Worm (Caenorhabditis elegans) whole organism, young adult: ENCODE data around the gene gop-2.
A peak's percentile ranks its signal among the peaks of the same experiment; 100 is the strongest.

Experiments used
- B0261.1 ChIP-seq: sonication (generic microtip); optimal IDR thresholded peaks from 2 replicates; lab custom pipeline; 2016; ENCODE audit warnings: mild to moderate bottlenecking, missing genetic modification characterization, moderate library complexity, missing compliant biosample characterization
- B0336.3 ChIP-seq: fragments of 200-800 bp; sonication (Bioruptor generic); IDR thresholded peaks from 2 replicates; pipeline ENCODE4 v1.3.6; 2022; ENCODE audit warnings: missing genetic modification characterization, missing compliant biosample characterization
- C17E4.6 ChIP-seq: fragments of 200-800 bp; sonication (Bioruptor generic); IDR thresholded peaks from 2 replicates; pipeline ENCODE4 v1.3.6; 2022; ENCODE audit warnings: missing genetic modification reagents, missing genetic modification characterization, missing compliant biosample characterization
- D2030.7 ChIP-seq: fragments of 200-800 bp; sonication (Bioruptor generic); IDR thresholded peaks from 2 replicates; pipeline ENCODE4 v1.3.6; 2022; ENCODE audit warnings: missing genetic modification reagents, missing genetic modification characterization, missing compliant biosample characterization
- F33H1.4 ChIP-seq: fragments of 200-800 bp; sonication (Bioruptor generic); IDR thresholded peaks from 2 replicates; pipeline ENCODE4 v1.3.6; 2022; ENCODE audit warnings: missing genetic modification reagents, missing genetic modification characterization, missing compliant biosample characterization
- F39B2.1 ChIP-seq: fragments of 200-800 bp; sonication (Bioruptor generic); IDR thresholded peaks from 2 replicates; pipeline ENCODE4 v1.3.6; 2022; ENCODE audit warnings: missing genetic modification reagents, missing genetic modification characterization, missing compliant biosample characterization
- F49E8.2 ChIP-seq: sonication (generic microtip); optimal IDR thresholded peaks from 3 replicates; lab custom pipeline; 2017; ENCODE audit warnings: missing genetic modification characterization, mild to moderate bottlenecking, missing compliant biosample characterization, antibody characterized with exemption, moderate library complexity; ENCODE audit not compliant: insufficient read depth
- F52B5.7 ChIP-seq: sonication (generic microtip); optimal IDR thresholded peaks from 2 replicates; lab custom pipeline; 2016; ENCODE audit warnings: mild to moderate bottlenecking, missing genetic modification characterization, missing compliant biosample characterization
- F55B11.4 ChIP-seq: sonication (generic microtip); optimal IDR thresholded peaks from 2 replicates; lab custom pipeline; 2016; ENCODE audit warnings: missing compliant biosample characterization, missing genetic modification characterization, borderline replicate concordance; ENCODE audit not compliant: insufficient read depth
- T26A5.8 ChIP-seq: sonication (generic microtip); optimal IDR thresholded peaks from 2 replicates; lab custom pipeline; 2016; ENCODE audit warnings: missing genetic modification characterization, missing compliant biosample characterization
- Y79H2A.3 ChIP-seq: fragments of 200-800 bp; sonication (Bioruptor generic); conservative IDR thresholded peaks from 2 replicates; pipeline ENCODE4 v1.3.6; 2022; ENCODE audit warnings: missing genetic modification reagents, missing genetic modification characterization, missing compliant biosample characterization
- Y95B8A.8 ChIP-seq: fragments of 200-800 bp; sonication (Bioruptor generic); IDR thresholded peaks from 2 replicates; pipeline ENCODE4 v1.3.6; 2022; ENCODE audit warnings: missing genetic modification reagents, missing genetic modification characterization, missing compliant biosample characterization
- ZK185.1 ChIP-seq: sonication (generic microtip); optimal IDR thresholded peaks from 2 replicates; lab custom pipeline; 2016; ENCODE audit warnings: mild to moderate bottlenecking, missing genetic modification characterization, missing compliant biosample characterization; ENCODE audit not compliant: poor library complexity, severe bottlenecking
- akir-1 ChIP-seq: fragments of 200-800 bp; sonication (Bioruptor generic); optimal IDR thresholded peaks from 2 replicates; lab custom pipeline; 2018; ENCODE audit warnings: mild to moderate bottlenecking, missing genetic modification characterization, moderate library complexity, missing compliant biosample characterization
- ceh-27 ChIP-seq: fragments of 200-800 bp; sonication (Bioruptor generic); optimal IDR thresholded peaks from 2 replicates; lab custom pipeline; 2018; ENCODE audit warnings: mild to moderate bottlenecking, missing genetic modification characterization, moderate library complexity, missing compliant biosample characterization
- ceh-40 ChIP-seq: fragments of 200-800 bp; sonication (Bioruptor generic); IDR thresholded peaks from 2 replicates; pipeline ENCODE4 v1.3.6; 2022; ENCODE audit warnings: missing genetic modification characterization, missing compliant biosample characterization
- die-1 ChIP-seq: sonication (generic microtip); optimal IDR thresholded peaks from 2 replicates; lab custom pipeline; 2016; ENCODE audit warnings: missing genotype, mild to moderate bottlenecking, missing genetic modification characterization, missing compliant biosample characterization
- dox-1 ChIP-seq: fragments of 200-800 bp; sonication (Bioruptor generic); IDR thresholded peaks from 2 replicates; pipeline ENCODE4 v1.3.6; 2022; ENCODE audit warnings: missing genetic modification reagents, missing genetic modification characterization, missing compliant biosample characterization
- dpff-1 ChIP-seq: sonication (generic microtip); optimal IDR thresholded peaks from 2 replicates; lab custom pipeline; 2017; ENCODE audit warnings: mild to moderate bottlenecking, missing genetic modification characterization, missing compliant biosample characterization
- ekl-4 ChIP-seq: fragments of 200-800 bp; sonication (Bioruptor generic); IDR thresholded peaks from 2 replicates; pipeline ENCODE4 v1.3.6; 2022; ENCODE audit warnings: missing genetic modification reagents, missing genetic modification characterization, missing compliant biosample characterization
- fkh-3 ChIP-seq: sonication (generic microtip); optimal IDR thresholded peaks from 2 replicates; lab custom pipeline; 2016; ENCODE audit warnings: mild to moderate bottlenecking, missing genetic modification characterization, missing compliant biosample characterization
- hmg-1.2 ChIP-seq: fragments of 200-800 bp; sonication (Bioruptor generic); IDR thresholded peaks from 2 replicates; pipeline ENCODE4 v1.3.6; 2022; ENCODE audit warnings: missing genetic modification reagents, missing genetic modification characterization, missing compliant biosample characterization
- hmg-20 ChIP-seq: fragments of 200-800 bp; sonication (Bioruptor generic); IDR thresholded peaks from 2 replicates; pipeline ENCODE4 v1.3.6; 2022; ENCODE audit warnings: missing genetic modification reagents, missing genetic modification characterization, missing compliant biosample characterization
- hsf-1 ChIP-seq: fragments of 200-800 bp; sonication (Bioruptor generic); IDR thresholded peaks from 2 replicates; pipeline ENCODE4 v1.3.6; 2022; ENCODE audit warnings: missing genetic modification reagents, missing genetic modification characterization, missing compliant biosample characterization
- lin-35 ChIP-seq, 3 experiments: fragments of 150-350 bp in 2 of 3; sonication (generic microtip) in 1 of 3; optimal IDR thresholded peaks; 2 replicates each; lab custom pipeline; 2014 to 2018; ENCODE audit warnings: missing biosample characterization in 3 of 3, missing genetic modification characterization in 3 of 3, missing genetic modification reagents in 3 of 3
- lin-40 ChIP-seq: sonication (generic microtip); optimal IDR thresholded peaks from 2 replicates; lab custom pipeline; 2016; ENCODE audit warnings: missing genetic modification characterization, mild to moderate bottlenecking, missing compliant biosample characterization, missing genotype, missing genetic modification reagents
- lir-1 ChIP-seq: fragments of 200-800 bp; sonication (Bioruptor generic); conservative IDR thresholded peaks from 2 replicates; pipeline ENCODE4 v1.3.6; 2022; ENCODE audit warnings: missing genetic modification reagents, missing genetic modification characterization, missing compliant biosample characterization
- madf-10 ChIP-seq: sonication (generic microtip); optimal IDR thresholded peaks from 2 replicates; lab custom pipeline; 2016; ENCODE audit warnings: mild to moderate bottlenecking, missing genetic modification characterization, missing compliant biosample characterization
- madf-3 ChIP-seq: fragments of 200-800 bp; sonication (Bioruptor generic); IDR thresholded peaks from 2 replicates; pipeline ENCODE4 v1.3.6; 2022; ENCODE audit warnings: missing genetic modification reagents, missing genetic modification characterization, missing compliant biosample characterization
- mel-28 ChIP-seq: sonication (generic microtip); optimal IDR thresholded peaks from 2 replicates; lab custom pipeline; 2016; ENCODE audit warnings: borderline replicate concordance, mild to moderate bottlenecking, missing genetic modification characterization, missing compliant biosample characterization
- mxl-1 ChIP-seq: sonication (generic microtip); optimal IDR thresholded peaks from 2 replicates; lab custom pipeline; 2016; ENCODE audit warnings: missing genetic modification characterization, missing compliant biosample characterization
- nfya-1 ChIP-seq: sonication (generic microtip); optimal IDR thresholded peaks from 2 replicates; lab custom pipeline; 2017; ENCODE audit warnings: antibody characterized with exemption, missing compliant biosample characterization, missing genetic modification characterization, borderline replicate concordance; ENCODE audit not compliant: insufficient read depth
- nfyb-1 ChIP-seq: fragments of 200-800 bp; sonication (Bioruptor generic); IDR thresholded peaks from 2 replicates; pipeline ENCODE4 v1.3.6; 2022; ENCODE audit warnings: missing genetic modification reagents, missing genetic modification characterization, missing compliant biosample characterization
- nhr-120 ChIP-seq: fragments of 200-800 bp; sonication (Bioruptor generic); IDR thresholded peaks from 2 replicates; pipeline ENCODE4 v1.3.6; 2022; ENCODE audit warnings: missing genetic modification characterization, missing compliant biosample characterization
- pbrm-1 ChIP-seq: fragments of 200-800 bp; sonication (Bioruptor generic); IDR thresholded peaks from 2 replicates; pipeline ENCODE4 v1.3.6; 2022; ENCODE audit warnings: missing genetic modification reagents, missing genetic modification characterization, missing compliant biosample characterization
- rec-8 ChIP-seq, 2 experiments: sonication (generic microtip); optimal IDR thresholded peaks; 2 replicates each; lab custom pipeline; 2016; ENCODE audit warnings: mild to moderate bottlenecking in 2 of 2, missing genetic modification characterization in 2 of 2, missing genetic modification reagents in 2 of 2, missing genotype in 2 of 2, missing biosample characterization in 1 of 2, missing compliant biosample characterization in 1 of 2, moderate library complexity in 1 of 2
- repo-1 ChIP-seq: sonication (generic microtip); optimal IDR thresholded peaks from 2 replicates; lab custom pipeline; 2017; ENCODE audit warnings: mild to moderate bottlenecking, missing genetic modification characterization, missing compliant biosample characterization
- rpc-1 ChIP-seq, 2 experiments: fragments of 150-350 bp in 1 of 2; sonication (generic microtip) in 1 of 2; optimal IDR thresholded peaks; 2 replicates each; lab custom pipeline; 2014 to 2018; ENCODE audit warnings: missing biosample characterization in 1 of 2, missing genetic modification characterization in 1 of 2, missing genetic modification reagents in 1 of 2, missing genotype in 1 of 2
- snpc-1.1 ChIP-seq: sonication (generic microtip); optimal IDR thresholded peaks from 2 replicates; lab custom pipeline; 2017; ENCODE audit warnings: missing genetic modification characterization, mild to moderate bottlenecking, missing compliant biosample characterization, antibody characterized with exemption, moderate library complexity, missing genotype, missing genetic modification reagents; ENCODE audit not compliant: insufficient read depth
- snpc-3.4 ChIP-seq: sonication (generic microtip); optimal IDR thresholded peaks from 2 replicates; lab custom pipeline; 2017; ENCODE audit warnings: missing genetic modification characterization, mild to moderate bottlenecking, missing compliant biosample characterization, antibody characterized with exemption, moderate library complexity, missing genotype, missing genetic modification reagents
- somi-1 ChIP-seq: fragments of 200-800 bp; sonication (Bioruptor generic); optimal IDR thresholded peaks from 2 replicates; lab custom pipeline; 2018; ENCODE audit warnings: mild to moderate bottlenecking, missing genetic modification characterization, missing compliant biosample characterization
- tbp1 ChIP-seq: fragments of 200-800 bp; sonication (Bioruptor generic); optimal IDR thresholded peaks from 2 replicates; lab custom pipeline; 2018; ENCODE audit warnings: mild to moderate bottlenecking, missing genetic modification characterization, missing compliant biosample characterization
- tbx-9 ChIP-seq: sonication (generic microtip); optimal IDR thresholded peaks from 2 replicates; lab custom pipeline; 2016; ENCODE audit warnings: borderline replicate concordance, missing genetic modification characterization, inconsistent platforms, missing compliant biosample characterization
- unc-130 ChIP-seq: sonication (generic microtip); optimal IDR thresholded peaks from 2 replicates; lab custom pipeline; 2016; ENCODE audit warnings: missing genetic modification reagents, missing genetic modification characterization, missing compliant biosample characterization
- xnd-1 ChIP-seq: sonication (generic microtip); optimal IDR thresholded peaks from 2 replicates; lab custom pipeline; 2016; ENCODE audit warnings: missing genotype, missing genetic modification reagents, missing genetic modification characterization, missing compliant biosample characterization
- ztf-26 ChIP-seq: sonication (generic microtip); optimal IDR thresholded peaks from 2 replicates; lab custom pipeline; 2017; ENCODE audit warnings: missing genetic modification characterization, missing compliant biosample characterization
- ztf-3 ChIP-seq: fragments of 200-800 bp; sonication (Bioruptor generic); optimal IDR thresholded peaks from 2 replicates; lab custom pipeline; 2018; ENCODE audit warnings: mild to moderate bottlenecking, missing genetic modification characterization, missing compliant biosample characterization

gop-2 gene

ce11 chrIII:5230415-5230814, 28.4 kb upstream of the gop-2 start, which contains the start of gene prmt-5 (continued):
- TF ChIP-seq rpc-1 (optimal IDR thresholded peaks at IDR 0.05; lab: Kevin White, UChicago) (no peak), rpc-1 (tag; optimal IDR thresholded peaks at IDR 0.05; lab: Kevin White, UChicago) (no peak), nfyb-1 (GFP tag; lab: Robert Waterston, UW) (peak; percentile 91), lin-40 (tag; lab: Kevin White, UChicago) (peak; percentile 53), F33H1.4 (GFP tag; lab: Robert Waterston, UW) (peak; percentile 27; the same call in 1 of the 2 replicates), xnd-1 (tag; lab: Kevin White, UChicago) (peak; percentile 43), B0336.3 (peak; percentile 96), ZK185.1 (tag; lab: Kevin White, UChicago) (peak; percentile 42), ceh-40 (no peak), rec-8 (tag; optimal IDR thresholded peaks at IDR 0.05; lab: Kevin White, UChicago) (no peak), fkh-3 (tag; lab: Kevin White, UChicago) (peak; percentile 95), pbrm-1 (peak; percentile 68; the same call in 1 of the 2 replicates), F55B11.4 (tag; lab: Kevin White, UChicago) (no peak), nfya-1 (tag; lab: Kevin White, UChicago) (no peak), die-1 (peak; percentile 10), T26A5.8 (tag; lab: Kevin White, UChicago) (peak; percentile 36), hmg-20 (GFP tag; lab: Robert Waterston, UW) (peak; percentile 70), somi-1 (GFP tag; lab: Kevin White, UChicago) (peak; percentile 20), madf-3 (GFP tag; lab: Robert Waterston, UW) (peak; percentile 80; the same call in 1 of the 2 replicates), tbx-9 (tag; lab: Kevin White, UChicago) (peak; percentile 26), F52B5.7 (tag; lab: Kevin White, UChicago) (peak; percentile 97), tbp1 (GFP tag; lab: Kevin White, UChicago) (peak; percentile 52), C17E4.6 (GFP tag; lab: Robert Waterston, UW) (no peak), ztf-26 (tag; lab: Kevin White, UChicago) (peak; percentile 61), mel-28 (no peak), ztf-3 (GFP tag; lab: Kevin White, UChicago) (peak; percentile 73), mxl-1 (no peak), Y95B8A.8 (GFP tag; lab: Robert Waterston, UW) (peak; percentile 79; the same call in 1 of the 2 replicates), hmg-1.2 (GFP tag; lab: Robert Waterston, UW) (peak; percentile 44; the same call in 1 of the 2 replicates), B0261.1 (tag; lab: Kevin White, UChicago) (peak; percentile 22), hsf-1 (GFP tag; lab: Robert Waterston, UW) (peak; percentile 66; the same call in 1 of the 2 replicates), snpc-1.1 (tag; lab: Kevin White, UChicago) (peak; percentile 29), lin-35 (GFP tag; optimal IDR thresholded peaks at IDR 0.05; lab: Kevin White, UChicago) (peak in 1 of 3 experiments; percentile 22), dox-1 (GFP tag; lab: Robert Waterston, UW) (peak; percentile 59), lir-1 (GFP tag; lab: Robert Waterston, UW) (no peak), ceh-27 (GFP tag; lab: Kevin White, UChicago) (peak; percentile 12), Y79H2A.3 (GFP tag; lab: Robert Waterston, UW) (0 out of 2 replicates have a peak, but pooled peaks have one; percentile 34), F39B2.1 (GFP tag; lab: Robert Waterston, UW) (peak; percentile 64; the same call in 1 of the 2 replicates), repo-1 (peak; percentile 95), F49E8.2 (tag; lab: Kevin White, UChicago) (peak; percentile 91), unc-130 (GFP tag; lab: Kevin White, UChicago) (peak; percentile 67), dpff-1 (tag; lab: Kevin White, UChicago) (peak; percentile 95), nhr-120 (GFP tag; lab: Robert Waterston, UW) (no peak), akir-1 (no peak), madf-10 (tag; lab: Kevin White, UChicago) (peak; percentile 48), ekl-4 (GFP tag; lab: Robert Waterston, UW) (peak; percentile 87), snpc-3.4 (tag; lab: Kevin White, UChicago) (peak; percentile 62), D2030.7 (GFP tag; lab: Robert Waterston, UW) (peak; percentile 47)
